Worm (Caenorhabditis elegans): ENCODE data around the gene mrt-2.
"Not testable (repeated sequence)": the region's sequence is repeated elsewhere in the genome, so short reads cannot be mapped to it uniquely, and the experiment has no call there.

Gene mrt-2

ce11 chrIII:11730850-11731249, 15.7 kb upstream of the mrt-2 start:
- TF ChIP-seq unc-62 (GFP tag; optimal IDR thresholded peaks at IDR 0.05): no peak

ce11 chrIII:11731491-11731890, 15.1 kb upstream of the mrt-2 start:
- no peak for TF ChIP-seq unc-62 (GFP tag; optimal IDR thresholded peaks at IDR 0.05)

- no peak for TF ChIP-seq unc-62 (GFP tag; optimal IDR thresholded peaks at IDR 0.05)
These were observed 14.5 kb upstream of the mrt-2 start, which contains the start of gene Y41C4A.21 for ce11 chrIII:11732056-11732455. Gene Y41C4A.21 (plus strand): TSS chrIII:11732356.

ce11 chrIII:11732943-11733342, 13.6 kb upstream of the mrt-2 start:
- TF ChIP-seq unc-62 (GFP tag; optimal IDR thresholded peaks at IDR 0.05): no peak

ce11 chrIII:11737527-11737926, 9.0 kb upstream of the mrt-2 start, which contains the start of gene sup-1:
Gene sup-1 (minus strand): TSS chrIII:11737627.
- TF ChIP-seq unc-62 (GFP tag; optimal IDR thresholded peaks at IDR 0.05): no peak

ce11 chrIII:11738482-11738881, 8.1 kb upstream of the mrt-2 start:
- TF ChIP-seq unc-62 (GFP tag; optimal IDR thresholded peaks at IDR 0.05): no peak

ce11 chrIII:11740868-11741267, 5.7 kb upstream of the mrt-2 start:
- no peak for TF ChIP-seq unc-62 (GFP tag; optimal IDR thresholded peaks at IDR 0.05)

ce11 chrIII:11742191-11742590, 4.4 kb upstream of the mrt-2 start:
- no peak for TF ChIP-seq unc-62 (GFP tag; optimal IDR thresholded peaks at IDR 0.05)

- no peak for TF ChIP-seq unc-62 (GFP tag; optimal IDR thresholded peaks at IDR 0.05)
These were observed 3.7 kb downstream of the mrt-2 start for ce11 chrIII:11750232-11750631.

ce11 chrIII:11750817-11751216, 4.3 kb downstream of the mrt-2 start:
- TF ChIP-seq unc-62 (GFP tag; optimal IDR thresholded peaks at IDR 0.05): no peak

ce11 chrIII:11757892-11758291, 11.3 kb downstream of the mrt-2 start:
- TF ChIP-seq unc-62 (GFP tag; optimal IDR thresholded peaks at IDR 0.05): no peak

ce11 chrIII:11760634-11761033, 14.1 kb downstream of the mrt-2 start:
- no peak for TF ChIP-seq unc-62 (GFP tag; optimal IDR thresholded peaks at IDR 0.05)

- not testable (repeated sequence) for TF ChIP-seq unc-62 (GFP tag; optimal IDR thresholded peaks at IDR 0.05)
These were observed 27.0 kb downstream of the mrt-2 start, which contains the start of gene gbf-1 for ce11 chrIII:11773581-11773980. Gene gbf-1 (minus strand): TSS chrIII:11773681.

- TF ChIP-seq unc-62 (GFP tag; optimal IDR thresholded peaks at IDR 0.05): no peak
These were observed 28.0 kb downstream of the mrt-2 start, which contains the start of gene immp-1 for ce11 chrIII:11774508-11775000. Gene immp-1 (plus strand): TSS chrIII:11774950.

ce11 chrIII:11777321-11777720, 30.8 kb downstream of the mrt-2 start, which contains the start of gene mdt-21:
Gene mdt-21 (plus strand): TSS chrIII:11777621.
- no peak for TF ChIP-seq unc-62 (GFP tag; optimal IDR thresholded peaks at IDR 0.05)

ce11 chrIII:11780183-11780664, 33.7 kb downstream of the mrt-2 start, which contains the start of gene C24H11.5:
Gene C24H11.5 (plus strand): TSS chrIII:11780233.
- TF ChIP-seq unc-62 (GFP tag; optimal IDR thresholded peaks at IDR 0.05): no peak

- no peak for TF ChIP-seq unc-62 (GFP tag; optimal IDR thresholded peaks at IDR 0.05)
These were observed 35.2 kb downstream of the mrt-2 start, which contains the start of gene srd-74 for ce11 chrIII:11781800-11782199. Gene srd-74 (plus strand): TSS chrIII:11782100.

ce11 chrIII:11785961-11786360, 39.4 kb downstream of the mrt-2 start, which contains the start of gene tbx-38:
Gene tbx-38 (minus strand): TSS chrIII:11786061.
- no peak for TF ChIP-seq unc-62 (GFP tag; optimal IDR thresholded peaks at IDR 0.05)

All from whole organism, dauer.